Fruit fly (Drosophila melanogaster) whole organism, embryonic: Measurements from ENCODE around the gene LysS.

Source experiments
- Aef1 ChIP-seq: fragments of 200-800 bp; sonication (Bioruptor generic); IDR thresholded peaks from 3 replicates; pipeline ENCODE4 v1.3.6; 2022; ENCODE audit warnings: missing biosample characterization, missing genetic modification characterization
- Awh ChIP-seq: fragments of 200-800 bp; sonication (Bioruptor generic); IDR thresholded peaks from 2 replicates; pipeline ENCODE4, ENCODE4 v1.3.6; 2022; ENCODE audit warnings: missing biosample characterization, missing genetic modification characterization
- Blimp-1 ChIP-seq: fragments of 200-800 bp; sonication (Bioruptor generic); optimal IDR thresholded peaks from 3 replicates; lab custom pipeline; 2018; ENCODE audit warnings: missing biosample characterization, missing genetic modification characterization, mild to moderate bottlenecking, moderate library complexity, missing genetic modification reagents
- CG12942 ChIP-seq: fragments of 200-800 bp; sonication (Bioruptor generic); optimal IDR thresholded peaks from 3 replicates; lab custom pipeline; 2016; ENCODE audit warnings: missing biosample characterization, missing genetic modification characterization
- CG14710 ChIP-seq: fragments of 200-800 bp; sonication (Bioruptor generic); optimal IDR thresholded peaks from 3 replicates; lab custom pipeline; 2019; ENCODE audit warnings: missing biosample characterization, mild to moderate bottlenecking, missing genetic modification characterization, moderate library complexity
- CG7357 ChIP-seq: fragments of 200-800 bp; sonication (Bioruptor generic); IDR thresholded peaks from 3 replicates; pipeline ENCODE4 v1.3.6; 2022; ENCODE audit warnings: missing biosample characterization, missing genetic modification characterization
- Dp ChIP-seq: fragments of 200-800 bp; sonication (Bioruptor generic); optimal IDR thresholded peaks from 2 replicates; lab custom pipeline; 2018; ENCODE audit warnings: missing biosample characterization, mild to moderate bottlenecking, missing genetic modification characterization, moderate library complexity
- crc ChIP-seq: fragments of 200-800 bp; sonication (Bioruptor generic); optimal IDR thresholded peaks from 2 replicates; lab custom pipeline; 2016; ENCODE audit warnings: missing biosample characterization, missing genetic modification characterization
- croc ChIP-seq: fragments of 200-800 bp; sonication (Bioruptor generic); conservative IDR thresholded peaks from 3 replicates; pipeline ENCODE4 v1.3.6; 2022; ENCODE audit warnings: missing biosample characterization, missing genetic modification characterization
- fd96Cb ChIP-seq: fragments of 200-800 bp; sonication (Bioruptor generic); optimal IDR thresholded peaks from 2 replicates; lab custom pipeline; 2018; ENCODE audit warnings: missing biosample characterization, mild to moderate bottlenecking, missing genetic modification characterization, moderate library complexity
- jumu ChIP-seq: fragments of 200-800 bp; sonication (Bioruptor generic); optimal IDR thresholded peaks from 3 replicates; lab custom pipeline; 2016; ENCODE audit warnings: missing biosample characterization, missing genetic modification characterization
- odd ChIP-seq: fragments of 200-800 bp; sonication (Bioruptor generic); optimal IDR thresholded peaks from 2 replicates; lab custom pipeline; 2017; ENCODE audit warnings: missing biosample characterization, mild to moderate bottlenecking, missing genetic modification characterization
- z ChIP-seq: fragments of 200-800 bp; sonication (Bioruptor generic); IDR thresholded peaks from 3 replicates; pipeline ENCODE4 v1.3.6; 2022; ENCODE audit warnings: missing biosample characterization, missing genetic modification characterization
- zf30C ChIP-seq: fragments of 200-800 bp; sonication (Bioruptor generic); optimal IDR thresholded peaks from 3 replicates; lab custom pipeline; 2018; ENCODE audit warnings: missing biosample characterization, mild to moderate bottlenecking, missing genetic modification characterization

- TF ChIP-seq zf30C (no peak), jumu (no peak), Dp (GFP tag; lab: Kevin White, UChicago) (no peak), odd (GFP tag; lab: Kevin White, UChicago) (no peak), z (GFP tag; lab: Robert Waterston, UW) (no peak), CG14710 (tag; lab: Kevin White, UChicago) (no peak), CG7357 (GFP tag; lab: Robert Waterston, UW) (no peak), Blimp-1 (GFP tag; lab: Kevin White, UChicago) (no peak), Awh (GFP tag; lab: Robert Waterston, UW) (no peak), Aef1 (GFP tag; lab: Robert Waterston, UW) (no peak), fd96Cb (no peak), CG12942 (no peak), croc (GFP tag; lab: Robert Waterston, UW) (no peak), crc (GFP tag; lab: Kevin White, UChicago) (no peak)
Observed at dm6 chr3L:1235426-1235825, 7.9 kb downstream of the LysS start, which contains the start of gene galene.
